Worm (Caenorhabditis elegans) whole organism, late embryonic: ENCODE data around the gene wht-1.

Source experiments
- fkh-6 ChIP-seq: sonication (generic microtip); optimal IDR thresholded peaks from 2 replicates; lab custom pipeline; 2016; ENCODE audit warnings: missing genetic modification characterization, missing compliant biosample characterization
- sox-4 ChIP-seq: sonication (generic microtip); optimal IDR thresholded peaks from 2 replicates; lab custom pipeline; 2017; ENCODE audit warnings: mild to moderate bottlenecking, missing genetic modification characterization, inconsistent platforms, missing compliant biosample characterization

ce11 chrIII:6078917-6079316 lies 8.6 kb downstream of the wht-1 start:
- no peak for TF ChIP-seq fkh-6 (tag; lab: Kevin White, UChicago)
- TF ChIP-seq sox-4 (tag; lab: Kevin White, UChicago): no peak
